Worm (Caenorhabditis elegans) whole organism, L2 larva: ENCODE data around the gene F57F5.3.

Experiments used
- C34F6.9 ChIP-seq: fragments of 150-350 bp; optimal IDR thresholded peaks from 2 replicates; lab custom pipeline; 2014; ENCODE audit warnings: missing biosample characterization, missing genetic modification characterization
- F13H6.1 ChIP-seq: sonication (generic microtip); optimal IDR thresholded peaks from 2 replicates; lab custom pipeline; 2016; ENCODE audit warnings: missing genetic modification characterization, missing compliant biosample characterization
- R02D3.7 ChIP-seq: fragments of 150-350 bp; optimal IDR thresholded peaks from 2 replicates; lab custom pipeline; 2014; ENCODE audit warnings: missing biosample characterization, missing genetic modification characterization
- Y55F3AM.14 ChIP-seq: fragments of 200-800 bp; sonication (Bioruptor generic); optimal IDR thresholded peaks from 2 replicates; lab custom pipeline; 2018; ENCODE audit warnings: mild to moderate bottlenecking, missing genetic modification characterization, missing compliant biosample characterization
- ZK546.5 ChIP-seq: sonication (generic microtip); optimal IDR thresholded peaks from 2 replicates; lab custom pipeline; 2017; ENCODE audit warnings: missing biosample characterization, missing genetic modification characterization
- alr-1 ChIP-seq: fragments of 150-350 bp; optimal IDR thresholded peaks from 2 replicates; lab custom pipeline; 2014; ENCODE audit warnings: missing biosample characterization, missing genetic modification characterization
- blmp-1 ChIP-seq: sonication (generic microtip); optimal IDR thresholded peaks from 2 replicates; lab custom pipeline; 2017; ENCODE audit warnings: missing genetic modification characterization, mild to moderate bottlenecking, missing compliant biosample characterization, antibody characterized with exemption, moderate library complexity; ENCODE audit not compliant: insufficient read depth
- ceh-82 ChIP-seq: fragments of 150-350 bp; optimal IDR thresholded peaks from 2 replicates; lab custom pipeline; 2014; ENCODE audit warnings: missing biosample characterization, missing genetic modification characterization
- crh-2 ChIP-seq: sonication (generic microtip); optimal IDR thresholded peaks from 2 replicates; lab custom pipeline; 2017; ENCODE audit warnings: missing biosample characterization, missing genetic modification characterization
- dmd-4 ChIP-seq: sonication (generic microtip); optimal IDR thresholded peaks from 2 replicates; lab custom pipeline; 2017; ENCODE audit warnings: missing biosample characterization, missing genetic modification characterization
- elt-1 ChIP-seq: fragments of 150-350 bp; optimal IDR thresholded peaks from 2 replicates; lab custom pipeline; 2014; ENCODE audit warnings: missing biosample characterization, missing genetic modification characterization
- elt-3 ChIP-seq: sonication (generic microtip); optimal IDR thresholded peaks from 2 replicates; lab custom pipeline; 2017; ENCODE audit warnings: missing biosample characterization, missing genetic modification characterization
- fos-1 ChIP-seq: fragments of 150-350 bp; optimal IDR thresholded peaks from 2 replicates; lab custom pipeline; 2014; ENCODE audit warnings: missing biosample characterization, missing genetic modification characterization
- gmeb-1 ChIP-seq: fragments of 150-350 bp; optimal IDR thresholded peaks from 2 replicates; lab custom pipeline; 2014; ENCODE audit warnings: missing biosample characterization, missing genetic modification characterization
- lin-13 ChIP-seq: fragments of 150-350 bp; optimal IDR thresholded peaks from 2 replicates; lab custom pipeline; 2014; ENCODE audit warnings: missing biosample characterization, missing genetic modification reagents, missing genetic modification characterization
- lin-39 ChIP-seq: fragments of 150-350 bp; optimal IDR thresholded peaks from 2 replicates; lab custom pipeline; 2014; ENCODE audit warnings: missing biosample characterization, missing genetic modification reagents, missing genetic modification characterization
- mab-5 ChIP-seq: fragments of 150-350 bp; optimal IDR thresholded peaks from 2 replicates; lab custom pipeline; 2014; ENCODE audit warnings: missing biosample characterization, missing genetic modification characterization
- mbf-1 ChIP-seq: sonication (generic microtip); optimal IDR thresholded peaks from 2 replicates; lab custom pipeline; 2017; ENCODE audit warnings: missing biosample characterization, missing genetic modification characterization
- mdl-1 ChIP-seq, 2 experiments: fragments of 150-350 bp in 1 of 2; sonication (generic microtip) in 1 of 2; optimal IDR thresholded peaks; 2 replicates each; lab custom pipeline; 2017; ENCODE audit warnings: missing biosample characterization in 2 of 2, missing genetic modification characterization in 2 of 2
- nhr-10 ChIP-seq: sonication (generic microtip); optimal IDR thresholded peaks from 2 replicates; lab custom pipeline; 2017; ENCODE audit warnings: missing biosample characterization, missing genetic modification characterization
- nhr-11 ChIP-seq: fragments of 150-350 bp; optimal IDR thresholded peaks from 2 replicates; lab custom pipeline; 2014; ENCODE audit warnings: missing biosample characterization, missing genetic modification characterization
- nhr-12 ChIP-seq: fragments of 150-350 bp; optimal IDR thresholded peaks from 2 replicates; lab custom pipeline; 2014; ENCODE audit warnings: missing biosample characterization, missing genetic modification characterization
- nhr-129 ChIP-seq: fragments of 150-350 bp; optimal IDR thresholded peaks from 2 replicates; lab custom pipeline; 2014; ENCODE audit warnings: missing biosample characterization, missing genetic modification characterization
- nhr-21 ChIP-seq: fragments of 150-350 bp; optimal IDR thresholded peaks from 2 replicates; lab custom pipeline; 2014; ENCODE audit warnings: missing biosample characterization, missing genetic modification characterization
- nhr-237 ChIP-seq: fragments of 150-350 bp; optimal IDR thresholded peaks from 2 replicates; lab custom pipeline; 2014; ENCODE audit warnings: missing biosample characterization, missing genetic modification characterization
- nhr-25 ChIP-seq: fragments of 150-350 bp; sonication (generic microtip); optimal IDR thresholded peaks from 3 replicates; lab custom pipeline; 2014; ENCODE audit warnings: missing biosample characterization, missing genetic modification characterization
- nhr-6 ChIP-seq: fragments of 150-350 bp; optimal IDR thresholded peaks from 2 replicates; lab custom pipeline; 2014; ENCODE audit warnings: missing biosample characterization, missing genetic modification characterization
- nhr-77 ChIP-seq: fragments of 150-350 bp; optimal IDR thresholded peaks from 2 replicates; lab custom pipeline; 2014; ENCODE audit warnings: missing biosample characterization, missing genetic modification characterization
- peb-1 ChIP-seq: fragments of 150-350 bp; optimal IDR thresholded peaks from 2 replicates; lab custom pipeline; 2014; ENCODE audit warnings: missing biosample characterization, missing genetic modification characterization
- sem-4 ChIP-seq: fragments of 150-350 bp; optimal IDR thresholded peaks from 2 replicates; lab custom pipeline; 2014; ENCODE audit warnings: missing biosample characterization, missing genetic modification reagents, missing genetic modification characterization
- skn-1 ChIP-seq: sonication (generic microtip); optimal IDR thresholded peaks from 2 replicates; lab custom pipeline; 2017; ENCODE audit warnings: missing biosample characterization, missing genetic modification characterization
- sma-3 ChIP-seq: sonication (generic microtip); optimal IDR thresholded peaks from 2 replicates; lab custom pipeline; 2016; ENCODE audit warnings: missing genetic modification reagents, missing genetic modification characterization, missing compliant biosample characterization
- sma-9 ChIP-seq, 2 experiments: fragments of 150-350 bp in 1 of 2; sonication (generic microtip) in 1 of 2; optimal IDR thresholded peaks; 2 replicates each; lab custom pipeline; 2014 to 2016; ENCODE audit warnings: missing genetic modification characterization in 2 of 2, mild to moderate bottlenecking in 1 of 2, missing biosample characterization in 1 of 2, missing compliant biosample characterization in 1 of 2, missing genetic modification reagents in 1 of 2, moderate library complexity in 1 of 2
- snpc-4 ChIP-seq: fragments of 150-350 bp; optimal IDR thresholded peaks from 2 replicates; lab custom pipeline; 2014; ENCODE audit warnings: missing biosample characterization, missing genetic modification characterization
- unc-39 ChIP-seq: fragments of 150-350 bp; optimal IDR thresholded peaks from 2 replicates; lab custom pipeline; 2014; ENCODE audit warnings: missing biosample characterization, missing genetic modification characterization
- unc-55 ChIP-seq: fragments of 150-350 bp; sonication (generic microtip); optimal IDR thresholded peaks from 3 replicates; lab custom pipeline; 2014; ENCODE audit warnings: missing biosample characterization, missing genetic modification reagents, missing genetic modification characterization
- unc-62 ChIP-seq: fragments of 150-350 bp; optimal IDR thresholded peaks from 2 replicates; lab custom pipeline; 2014; ENCODE audit warnings: missing biosample characterization, missing genetic modification reagents, missing genetic modification characterization
- zag-1 ChIP-seq: fragments of 150-350 bp; optimal IDR thresholded peaks from 2 replicates; lab custom pipeline; 2014; ENCODE audit warnings: missing biosample characterization, missing genetic modification characterization
- ztf-1 ChIP-seq: fragments of 200-800 bp; sonication (Bioruptor generic); conservative IDR thresholded peaks from 2 replicates; pipeline ENCODE4 v1.3.6; 2022; ENCODE audit warnings: missing genetic modification characterization, missing compliant biosample characterization
- ztf-11 ChIP-seq: sonication (generic microtip); optimal IDR thresholded peaks from 2 replicates; lab custom pipeline; 2017; ENCODE audit warnings: missing biosample characterization, missing genetic modification characterization
- ztf-4 ChIP-seq: fragments of 150-350 bp; optimal IDR thresholded peaks from 2 replicates; lab custom pipeline; 2014; ENCODE audit warnings: missing biosample characterization, missing genetic modification characterization

Gene F57F5.3

DNA sequence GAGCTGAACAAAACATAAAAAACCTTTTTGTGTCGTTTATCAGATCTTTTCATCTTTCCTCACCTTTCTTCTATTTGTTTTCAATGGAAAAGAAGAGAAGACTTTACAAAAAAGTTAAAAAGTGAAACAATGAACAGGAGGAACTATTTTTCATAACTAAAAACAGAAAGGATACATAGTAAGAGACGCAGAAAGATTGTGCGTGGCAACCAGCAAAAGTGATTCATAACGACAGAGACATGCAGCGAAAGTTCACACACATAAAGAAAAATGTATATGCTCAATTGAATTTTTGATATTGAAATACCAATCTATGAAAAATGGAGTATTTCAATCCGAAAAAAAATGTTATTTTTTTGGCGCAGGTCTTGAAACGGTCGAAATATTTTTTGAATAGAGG, 16.5 kb downstream of the F57F5.3 start:
- no peak for TF ChIP-seq R02D3.7 (tag; lab: Kevin White, UChicago)
- TF ChIP-seq blmp-1 = peak; percentile 34
- TF ChIP-seq nhr-10 (tag; lab: Kevin White, UChicago) = no peak
- peak; percentile 7 for TF ChIP-seq crh-2
- no peak for TF ChIP-seq alr-1 (tag; lab: Kevin White, UChicago)
- TF ChIP-seq fos-1 (tag; lab: Kevin White, UChicago) = peak; percentile 31
- TF ChIP-seq mdl-1 (tag; optimal IDR thresholded peaks at IDR 0.05; lab: Kevin White, UChicago) = no peak

DNA sequence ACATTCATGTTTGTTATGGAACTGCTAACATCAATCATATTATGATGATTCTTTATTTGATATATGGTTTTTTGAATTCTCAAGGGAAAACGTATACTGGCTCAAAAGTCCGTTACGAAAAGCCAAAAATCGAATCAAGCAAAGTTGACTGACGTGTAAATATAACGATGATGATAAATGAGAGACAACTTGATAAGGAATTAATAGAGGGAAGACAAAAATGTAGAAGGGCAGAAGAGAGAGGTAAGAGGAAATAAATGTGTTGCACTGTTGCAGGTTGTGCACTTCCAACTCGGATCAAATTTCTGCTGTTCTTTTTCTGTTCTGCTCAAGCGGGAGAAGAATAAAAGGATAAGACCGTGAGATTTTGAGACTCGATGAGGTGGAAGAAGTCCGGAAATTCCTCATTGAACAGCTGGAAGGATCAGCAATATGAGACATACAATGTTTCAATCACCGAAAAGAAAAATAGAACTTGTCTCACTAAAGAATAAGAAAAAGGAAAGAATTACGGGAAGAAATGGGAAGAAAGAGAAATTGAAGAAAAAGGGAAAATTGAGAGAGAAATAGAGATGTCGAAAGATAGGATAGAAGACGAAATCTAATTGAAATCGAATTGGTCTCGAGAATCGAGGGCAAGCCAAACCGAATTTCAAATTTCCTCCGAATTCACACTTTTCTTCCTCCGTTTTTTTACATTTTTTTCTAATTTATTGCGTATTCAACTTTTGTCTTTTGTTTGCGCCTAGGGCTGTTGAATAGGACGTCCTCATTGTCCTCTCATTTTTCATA, 20.1 kb downstream of the F57F5.3 start:
- TF ChIP-seq sma-9 (GFP tag; optimal IDR thresholded peaks at IDR 0.05; lab: Kevin White, UChicago) (peak; percentile 25), sma-9 (tag; optimal IDR thresholded peaks at IDR 0.05; lab: Kevin White, UChicago) (no peak), peb-1 (no peak), unc-39 (tag; lab: Kevin White, UChicago) (no peak), fos-1 (tag; lab: Kevin White, UChicago) (peak; percentile 83), nhr-237 (tag; lab: Kevin White, UChicago) (no peak), sem-4 (tag; lab: Kevin White, UChicago) (peak; percentile 68), ZK546.5 (tag; lab: Kevin White, UChicago) (no peak), zag-1 (tag; lab: Kevin White, UChicago) (peak; percentile 30), nhr-21 (tag; lab: Kevin White, UChicago) (no peak), ztf-11 (tag; lab: Kevin White, UChicago) (no peak), crh-2 (peak; percentile 12), blmp-1 (peak; percentile 78), C34F6.9 (tag; lab: Kevin White, UChicago) (peak; percentile 27)

DNA sequence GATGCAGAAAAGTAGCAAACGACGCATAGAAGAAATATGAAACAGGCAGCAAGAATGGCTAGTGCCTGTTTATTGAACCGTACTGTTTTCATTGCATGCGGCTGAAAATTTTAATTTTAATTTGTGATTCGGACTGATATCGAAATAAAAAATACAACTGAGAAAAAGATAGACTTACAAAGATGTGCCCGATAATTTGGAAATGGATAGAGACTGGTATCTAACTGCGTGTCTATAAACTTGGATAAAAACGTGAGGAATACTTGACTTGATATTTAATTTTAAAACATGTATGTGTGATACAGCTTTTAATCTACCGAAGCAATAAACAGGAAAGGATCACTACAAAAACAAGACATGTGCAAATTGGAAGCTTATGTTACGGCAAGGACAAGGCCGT, 21.0 kb downstream of the F57F5.3 start, which contains the start of gene mans-2:
Gene mans-2, minus strand, starts transcription at position 101 of the 400 bp plus-strand sequence.
- TF ChIP-seq R02D3.7 (tag; lab: Kevin White, UChicago) (no peak), snpc-4 (tag; lab: Kevin White, UChicago) (no peak), sem-4 (tag; lab: Kevin White, UChicago) (no peak), nhr-12 (tag; lab: Kevin White, UChicago) (no peak), elt-3 (tag; lab: Kevin White, UChicago) (no peak), blmp-1 (no peak), nhr-11 (tag; lab: Kevin White, UChicago) (no peak), ZK546.5 (tag; lab: Kevin White, UChicago) (no peak), nhr-129 (tag; lab: Kevin White, UChicago) (no peak), unc-62 (GFP tag; lab: Kevin White, UChicago) (no peak), peb-1 (no peak)
- TF ChIP-seq, all 48 proteins: peak for 0

DNA sequence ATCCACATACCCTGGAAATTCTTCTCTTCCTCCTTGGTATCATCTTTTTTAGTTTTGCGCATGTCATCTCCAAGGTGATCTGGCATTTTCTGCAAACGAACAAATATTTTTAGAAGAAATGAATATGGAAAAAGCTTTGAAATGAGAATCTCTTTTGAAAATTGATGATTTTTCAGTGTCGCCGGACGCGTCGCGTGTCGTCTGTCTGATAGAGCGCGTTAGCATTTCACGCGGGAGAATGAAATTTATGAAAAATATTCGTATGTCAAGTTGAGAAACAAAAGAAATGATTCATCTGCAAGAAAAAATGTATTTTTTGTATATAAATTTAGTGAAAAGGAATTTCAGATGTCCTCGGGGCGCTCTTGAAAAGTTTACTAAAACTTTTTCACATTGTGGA, 24.1 kb downstream of the F57F5.3 start, which contains the start of gene rpt-1:
Gene rpt-1, minus strand, starts transcription at position 89 of the 400 bp plus-strand sequence.
- no peak for TF ChIP-seq dmd-4 (tag; lab: Kevin White, UChicago)
- no peak for TF ChIP-seq nhr-6 (tag; lab: Kevin White, UChicago)
- no peak for TF ChIP-seq unc-39 (tag; lab: Kevin White, UChicago)
- TF ChIP-seq ztf-11 (tag; lab: Kevin White, UChicago) = no peak
- peak; percentile 54 for TF ChIP-seq lin-13 (GFP tag; lab: Kevin White, UChicago)
- TF ChIP-seq skn-1 = peak; percentile 82
- TF ChIP-seq unc-62 (GFP tag; lab: Kevin White, UChicago) = no peak
- peak; percentile 50 for TF ChIP-seq nhr-129 (tag; lab: Kevin White, UChicago)
- TF ChIP-seq sma-3 (GFP tag; lab: Kevin White, UChicago) = peak; percentile 70
- TF ChIP-seq ZK546.5 (tag; lab: Kevin White, UChicago) = no peak
- no peak for TF ChIP-seq peb-1
- TF ChIP-seq nhr-11 (tag; lab: Kevin White, UChicago) = no peak
- no peak for TF ChIP-seq nhr-237 (tag; lab: Kevin White, UChicago)
- TF ChIP-seq R02D3.7 (tag; lab: Kevin White, UChicago) = no peak
- TF ChIP-seq nhr-12 (tag; lab: Kevin White, UChicago) = no peak
- TF ChIP-seq F13H6.1 = peak; percentile 26
- peak; percentile 10 for TF ChIP-seq ztf-4
- no peak for TF ChIP-seq alr-1 (tag; lab: Kevin White, UChicago)
- TF ChIP-seq nhr-77 (tag; lab: Kevin White, UChicago) = no peak
- TF ChIP-seq unc-55 (GFP tag; lab: Kevin White, UChicago) = peak; percentile 80
- TF ChIP-seq elt-3 (tag; lab: Kevin White, UChicago) = no peak
- TF ChIP-seq crh-2 = peak; percentile 50
- TF ChIP-seq nhr-25 = peak; percentile 56
- TF ChIP-seq lin-39 = no peak
- no peak for TF ChIP-seq mdl-1 (tag; optimal IDR thresholded peaks at IDR 0.05; lab: Kevin White, UChicago)
- peak; percentile 65 for TF ChIP-seq sma-9 (GFP tag; optimal IDR thresholded peaks at IDR 0.05; lab: Kevin White, UChicago)
- no peak for TF ChIP-seq sma-9 (tag; optimal IDR thresholded peaks at IDR 0.05; lab: Kevin White, UChicago)
- no peak for TF ChIP-seq elt-1 (tag; lab: Kevin White, UChicago)
- TF ChIP-seq mbf-1 = no peak
- TF ChIP-seq gmeb-1 (tag; lab: Kevin White, UChicago) = peak; percentile 90
- TF ChIP-seq sem-4 (tag; lab: Kevin White, UChicago) = peak; percentile 15
- TF ChIP-seq snpc-4 (tag; lab: Kevin White, UChicago) = peak; percentile 92
- no peak for TF ChIP-seq blmp-1
- no peak for TF ChIP-seq ceh-82
- TF ChIP-seq zag-1 (tag; lab: Kevin White, UChicago) = no peak
- no peak for TF ChIP-seq Y55F3AM.14
- no peak for TF ChIP-seq ztf-1 (GFP tag; lab: Robert Waterston, UW)
- TF ChIP-seq nhr-21 (tag; lab: Kevin White, UChicago) = peak; percentile 33
- no peak for TF ChIP-seq mab-5 (tag; lab: Kevin White, UChicago)
- TF ChIP-seq C34F6.9 (tag; lab: Kevin White, UChicago) = peak; percentile 88
